Worm (Caenorhabditis elegans): ENCODE data around the gene cyp-37A1.
A peak's percentile ranks its signal among the peaks of the same experiment; 100 is the strongest.

The cyp-37A1 gene

DNA sequence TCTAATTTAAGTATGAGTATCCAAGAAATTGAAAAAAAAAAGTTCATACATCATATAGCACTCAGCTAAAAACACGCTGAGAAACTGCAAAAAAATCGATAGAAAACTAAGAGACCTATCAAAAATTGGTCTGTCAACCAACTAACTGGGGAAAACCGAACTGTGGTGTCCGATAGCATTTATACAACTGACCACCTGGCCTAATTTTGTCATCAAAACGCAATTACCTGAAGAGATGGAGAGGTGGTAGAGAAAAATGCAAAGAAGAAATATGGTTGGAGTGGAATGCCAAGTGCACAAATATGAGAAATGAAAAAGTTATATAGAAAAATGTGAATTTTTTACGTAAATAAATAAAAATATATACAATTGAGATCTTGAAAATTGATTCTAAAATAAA is 43.3 kb downstream of the cyp-37A1 start, which contains the start of gene Y39G8B.1:
TSS of gene Y39G8B.1 (minus strand) at position 299 of the 400 bp plus-strand sequence.
- TF ChIP-seq ets-5 (GFP tag; IDR thresholded peaks at IDR 0.05) (no peak), skn-1 (tag; optimal IDR thresholded peaks at IDR 0.05) (peak; percentile 1), mep-1 (tag; optimal IDR thresholded peaks at IDR 0.05) (peak; percentile 47), dpl-1 (GFP tag; optimal IDR thresholded peaks at IDR 0.05) (peak in 1 of 3 experiments; percentile 9), blmp-1 (tag; optimal IDR thresholded peaks at IDR 0.05) (peak; percentile 58), lin-35 (GFP tag; optimal IDR thresholded peaks at IDR 0.05) (peak in 1 of 2 experiments; percentile 33), nhr-237 (tag; optimal IDR thresholded peaks at IDR 0.05) (no peak), pqm-1 (tag; optimal IDR thresholded peaks at IDR 0.05) (no peak), lsy-2 (tag; optimal IDR thresholded peaks at IDR 0.05) (peak in 1 of 2 experiments; percentile 7), F16B12.6 (tag; optimal IDR thresholded peaks at IDR 0.05) (peak; percentile 35)

DNA sequence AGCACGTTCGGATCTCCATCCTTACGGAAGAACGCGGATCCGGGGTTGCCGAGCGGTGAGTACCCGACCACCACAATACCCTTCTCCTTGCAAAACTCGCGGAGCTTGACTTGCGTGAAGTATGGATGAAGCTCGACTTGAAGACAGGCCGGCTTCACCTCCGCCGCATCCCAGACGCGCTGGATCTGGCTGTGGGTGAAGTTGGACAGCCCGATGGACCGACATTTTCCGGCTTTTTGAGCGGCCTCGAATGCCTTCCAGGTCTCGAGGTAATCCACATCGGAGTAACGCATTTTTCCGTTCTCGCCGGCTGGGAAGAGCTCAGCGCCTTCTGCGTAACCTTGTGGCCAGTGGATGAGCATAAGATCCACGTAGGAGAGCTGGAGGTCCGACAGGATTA is 44.6 kb downstream of the cyp-37A1 start:
- TF ChIP-seq C16A3.4 (tag; optimal IDR thresholded peaks at IDR 0.05) (no peak), dsc-1 (tag; optimal IDR thresholded peaks at IDR 0.05) (no peak), nhr-11 (tag; optimal IDR thresholded peaks at IDR 0.05) (no peak), pax-3 (tag; optimal IDR thresholded peaks at IDR 0.05) (no peak), grh-1 (GFP tag; IDR thresholded peaks at IDR 0.05) (no peak), sptf-1 (tag; optimal IDR thresholded peaks at IDR 0.05) (no peak), ceh-8 (GFP tag; optimal IDR thresholded peaks at IDR 0.05) (no peak), ceh-63 (GFP tag; optimal IDR thresholded peaks at IDR 0.05) (no peak), fkh-10 (GFP tag; optimal IDR thresholded peaks at IDR 0.05) (no peak), ceh-82 (tag; optimal IDR thresholded peaks at IDR 0.05) (no peak), nhr-85 (tag) (no peak)

DNA sequence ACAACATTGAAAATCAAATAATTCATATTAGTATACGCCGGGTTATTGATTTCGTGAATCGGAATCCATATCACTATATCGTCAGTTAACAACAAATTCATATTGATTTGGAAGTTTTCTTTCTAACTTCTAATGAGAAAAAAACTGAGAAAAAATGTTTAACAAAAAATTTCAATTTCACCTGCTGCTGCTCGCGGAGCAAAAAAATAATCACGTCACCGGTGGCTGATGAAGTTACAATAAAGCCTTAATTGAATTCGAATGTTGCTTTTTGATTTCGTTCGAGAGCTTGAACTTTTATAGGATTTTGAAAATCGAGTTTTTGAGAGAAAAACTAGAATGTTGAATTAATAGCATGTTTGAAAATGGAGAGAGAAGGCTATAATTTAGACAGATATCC is 47.8 kb downstream of the cyp-37A1 start, which contains the start of gene sre-43:
TSS of gene sre-43 (minus strand) at position 101 of the 400 bp plus-strand sequence.
- TF ChIP-seq efl-1 (optimal IDR thresholded peaks at IDR 0.05) (no peak), efl-1 (GFP tag; optimal IDR thresholded peaks at IDR 0.05 in 1 of 2) (peak in 1 of 2 experiments; percentile 48), lin-35 (GFP tag; optimal IDR thresholded peaks at IDR 0.05) (no peak)

DNA sequence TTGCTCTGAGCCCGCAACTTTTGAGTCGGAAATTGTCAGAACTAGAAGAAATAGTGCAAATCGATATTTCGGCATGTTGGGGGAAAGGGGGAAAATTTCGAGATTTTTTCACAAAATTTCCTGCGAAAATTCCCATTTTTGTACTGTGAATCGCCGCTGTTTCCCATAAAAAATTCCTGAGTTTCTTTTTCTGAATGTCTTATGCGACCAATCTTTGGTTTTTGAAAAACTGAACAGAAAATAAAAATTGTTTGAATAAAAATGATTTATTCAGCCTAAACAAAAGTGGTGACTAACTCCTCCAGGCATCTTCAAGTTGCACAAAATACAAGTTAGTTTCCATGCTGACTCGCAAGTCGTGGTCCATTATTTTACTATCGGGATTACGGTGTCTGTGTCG is 50.5 kb downstream of the cyp-37A1 start, which contains the start of gene W07G1.7:
TSS of gene W07G1.7 (minus strand) at position 101 of the 400 bp plus-strand sequence.
- TF ChIP-seq ceh-8 (GFP tag; optimal IDR thresholded peaks at IDR 0.05) (no peak), ztf-11 (tag; optimal IDR thresholded peaks at IDR 0.05) (no peak), snpc-4 (tag; optimal IDR thresholded peaks at IDR 0.05) (no peak), pag-3 (tag; optimal IDR thresholded peaks at IDR 0.05; ENCODE audit: borderline replicate concordance, insufficient read depth) (no peak), dsc-1 (tag; optimal IDR thresholded peaks at IDR 0.05) (no peak), snu-23 (GFP tag; optimal IDR thresholded peaks at IDR 0.05) (no peak), ztf-4 (tag; optimal IDR thresholded peaks at IDR 0.05) (no peak), nhr-76 (tag; optimal IDR thresholded peaks at IDR 0.05) (no peak), lir-3 (tag; optimal IDR thresholded peaks at IDR 0.05; ENCODE audit: poor library complexity) (no peak), grh-1 (GFP tag; IDR thresholded peaks at IDR 0.05) (no peak), nhr-237 (tag; optimal IDR thresholded peaks at IDR 0.05) (no peak), ama-1 (optimal IDR thresholded peaks at IDR 0.05) (no peak), unc-30 (tag; optimal IDR thresholded peaks at IDR 0.05) (no peak), pqm-1 (tag; optimal IDR thresholded peaks at IDR 0.05) (no peak), ceh-90 (tag; optimal IDR thresholded peaks at IDR 0.05) (no peak), fkh-10 (GFP tag; optimal IDR thresholded peaks at IDR 0.05) (no peak), isw-1 (GFP tag; IDR thresholded peaks at IDR 0.05) (no peak), hpl-2 (GFP tag; optimal IDR thresholded peaks at IDR 0.05) (no peak)

DNA sequence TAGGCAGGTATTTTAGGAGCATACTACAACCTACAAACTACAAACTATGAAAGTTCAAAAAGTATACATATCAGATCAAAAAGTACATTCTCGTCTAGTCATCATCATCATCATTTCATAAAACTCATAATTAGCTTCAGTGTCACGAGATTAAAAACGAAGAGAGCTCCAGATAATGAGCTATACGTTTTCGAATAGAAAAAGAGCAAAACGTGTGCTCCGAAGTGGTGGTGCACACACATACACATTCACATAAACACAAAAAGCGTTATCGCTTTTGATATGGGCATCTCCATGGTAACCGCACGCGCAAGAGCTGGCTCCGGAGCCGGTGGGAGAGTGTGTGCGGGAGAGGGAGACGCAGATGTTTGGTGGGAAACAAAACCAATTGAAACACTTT is 52.4 kb downstream of the cyp-37A1 start:
- TF ChIP-seq lsy-2 (tag; optimal IDR thresholded peaks at IDR 0.05) (no peak), lin-35 (GFP tag; optimal IDR thresholded peaks at IDR 0.05) (no peak), unc-30 (tag; optimal IDR thresholded peaks at IDR 0.05) (no peak), nhr-28 (tag; optimal IDR thresholded peaks at IDR 0.05) (no peak), nhr-85 (tag) (no peak), lin-13 (GFP tag; optimal IDR thresholded peaks at IDR 0.05) (no peak), ets-5 (GFP tag; IDR thresholded peaks at IDR 0.05) (no peak), unc-62 (GFP tag; optimal IDR thresholded peaks at IDR 0.05) (no peak), nhr-71 (tag; optimal IDR thresholded peaks at IDR 0.05) (peak; percentile 49), egl-27 (tag; optimal IDR thresholded peaks at IDR 0.05) (no peak), fos-1 (tag; optimal IDR thresholded peaks at IDR 0.05) (no peak), snu-23 (GFP tag; optimal IDR thresholded peaks at IDR 0.05) (no peak), vab-15 (tag; optimal IDR thresholded peaks at IDR 0.05) (no peak), ceh-90 (tag; optimal IDR thresholded peaks at IDR 0.05) (no peak), lin-39 (tag; optimal IDR thresholded peaks at IDR 0.05) (no peak), efl-3 (GFP tag; optimal IDR thresholded peaks at IDR 0.05) (no peak), hlh-4 (tag; optimal IDR thresholded peaks at IDR 0.05) (no peak), pag-3 (tag; optimal IDR thresholded peaks at IDR 0.05; ENCODE audit: borderline replicate concordance, insufficient read depth) (no peak), mep-1 (tag; optimal IDR thresholded peaks at IDR 0.05) (no peak), ceh-82 (tag; optimal IDR thresholded peaks at IDR 0.05) (no peak), ceh-8 (GFP tag; optimal IDR thresholded peaks at IDR 0.05) (peak; percentile 17)

Measured in whole organism, L1 larva.